Worm (Caenorhabditis elegans) whole organism, midembryonic: Measurements from ENCODE around the gene srh-10.

Experiments used
- cog-1 ChIP-seq: sonication (generic microtip); optimal IDR thresholded peaks from 2 replicates; lab custom pipeline; 2016; ENCODE audit warnings: missing genetic modification characterization, missing compliant biosample characterization
- klf-2 ChIP-seq: fragments of 200-800 bp; sonication (Bioruptor generic); conservative IDR thresholded peaks from 2 replicates; pipeline ENCODE4 v1.3.6; 2022; ENCODE audit warnings: missing genetic modification reagents, missing genetic modification characterization, missing compliant biosample characterization
- tab-1 ChIP-seq: fragments of 200-800 bp; sonication (Bioruptor generic); IDR thresholded peaks from 2 replicates; pipeline ENCODE4 v1.3.6; 2022; ENCODE audit warnings: missing genetic modification characterization, missing compliant biosample characterization
- ztf-23 ChIP-seq: fragments of 200-800 bp; sonication (Bioruptor generic); IDR thresholded peaks from 2 replicates; pipeline ENCODE4 v1.3.6; 2022; ENCODE audit warnings: missing genetic modification reagents, missing genetic modification characterization, missing compliant biosample characterization
- ztf-29 ChIP-seq: fragments of 200-800 bp; sonication (Bioruptor generic); IDR thresholded peaks from 2 replicates; pipeline ENCODE4 v1.3.6; 2022; ENCODE audit warnings: missing genetic modification reagents, missing genetic modification characterization, missing compliant biosample characterization

DNA sequence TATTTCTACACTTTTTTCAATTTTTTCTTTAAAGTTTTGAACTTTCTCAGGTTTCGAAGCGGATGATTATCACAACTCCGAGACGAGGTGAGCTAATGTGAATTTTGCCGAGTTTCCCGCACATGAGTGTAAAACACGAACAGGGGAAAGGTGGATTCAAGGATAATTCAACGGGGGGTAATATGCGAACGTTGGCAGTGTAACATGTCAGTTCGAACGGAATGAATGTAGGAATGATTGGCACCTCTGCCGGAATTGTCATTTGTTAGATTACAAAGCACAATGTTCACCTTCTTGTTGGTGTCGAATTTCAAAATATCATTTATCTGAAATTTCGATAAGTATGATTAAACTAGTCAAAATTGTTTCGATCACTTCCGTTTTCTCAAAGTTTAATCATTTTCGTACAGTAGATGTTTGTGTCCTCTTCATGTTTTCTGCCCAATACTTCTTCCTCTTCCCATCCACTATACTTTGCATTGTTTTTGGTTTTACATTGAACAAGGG lies 47.9 kb downstream of the srh-10 start, which contains the start of gene picc-1:
- TF ChIP-seq ztf-29, result no peak
- TF ChIP-seq ztf-23 (GFP tag; lab: Robert Waterston, UW), result no peak
- TF ChIP-seq tab-1 (GFP tag; lab: Robert Waterston, UW), result no peak
- no peak for TF ChIP-seq cog-1 (tag; lab: Kevin White, UChicago)
- no peak for TF ChIP-seq klf-2
